Fruit fly (Drosophila melanogaster): ENCODE data around the gene CG32320.

CG32320 gene

DNA sequence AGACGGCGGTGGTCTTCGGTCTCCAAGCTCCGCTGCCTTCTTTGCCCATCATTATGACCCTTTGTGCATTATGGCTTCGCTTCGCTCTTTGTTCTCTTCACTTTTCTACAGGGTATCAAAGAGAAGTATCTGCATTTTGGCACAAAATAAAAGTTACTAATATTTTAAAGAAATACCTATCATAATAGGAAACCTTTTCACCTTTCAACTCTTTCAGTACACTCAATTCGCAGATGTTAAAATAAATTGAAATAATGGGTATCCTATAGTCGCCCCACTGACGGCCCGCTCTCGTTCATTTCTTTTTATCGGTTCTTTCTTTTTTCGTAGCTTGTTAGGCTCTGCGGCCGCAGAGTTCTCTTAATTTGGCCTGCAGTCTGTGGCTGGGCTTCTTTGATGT is 44.5 kb downstream of the CG32320 start (continued):
- peak; percentile 69 for TF ChIP-seq Gug (GFP tag; IDR thresholded peaks at IDR 0.05)
- TF ChIP-seq Met (GFP tag; optimal IDR thresholded peaks at IDR 0.05) = peak; percentile 98
- TF ChIP-seq Lpt (GFP tag; optimal IDR thresholded peaks at IDR 0.05) = peak; percentile 41
- peak; percentile 89 for TF ChIP-seq pdm3 (GFP tag; optimal IDR thresholded peaks at IDR 0.05)
- peak; percentile 71 for TF ChIP-seq Ets96B (tag; optimal IDR thresholded peaks at IDR 0.05)
- TF ChIP-seq CG11294 (GFP tag; IDR thresholded peaks at IDR 0.05) = no peak
- peak; percentile 98 for TF ChIP-seq Sox102F (GFP tag; optimal IDR thresholded peaks at IDR 0.05)
- peak; percentile 98 for TF ChIP-seq vri (GFP tag; optimal IDR thresholded peaks at IDR 0.05)
- no peak for TF ChIP-seq dac (GFP tag; optimal IDR thresholded peaks at IDR 0.05)
- TF ChIP-seq CG6854 (GFP tag; optimal IDR thresholded peaks at IDR 0.05) = peak; percentile 93
- TF ChIP-seq CG32006 (GFP tag; optimal IDR thresholded peaks at IDR 0.05) = peak; percentile 58
- TF ChIP-seq Hr4 (GFP tag; optimal IDR thresholded peaks at IDR 0.05) = peak; percentile 37
- peak; percentile 93 for TF ChIP-seq CG6163 (GFP tag; IDR thresholded peaks at IDR 0.05)
- TF ChIP-seq Hr39 (GFP tag; optimal IDR thresholded peaks at IDR 0.05) = peak; percentile 98
- TF ChIP-seq CG15336 (GFP tag; IDR thresholded peaks at IDR 0.05) = peak; percentile 67
- peak; percentile 98 for TF ChIP-seq Smox (GFP tag; optimal IDR thresholded peaks at IDR 0.05)
- TF ChIP-seq CG6276 (GFP tag; optimal IDR thresholded peaks at IDR 0.05) = no peak
- TF ChIP-seq dsx (GFP tag; optimal IDR thresholded peaks at IDR 0.05; ENCODE audit: poor library complexity, severe bottlenecking) = peak; percentile 76
- peak; percentile 85 for TF ChIP-seq CG3919 (GFP tag; optimal IDR thresholded peaks at IDR 0.05)
- TF ChIP-seq spab (GFP tag; optimal IDR thresholded peaks at IDR 0.05) = peak; percentile 55
- peak; percentile 96 for TF ChIP-seq cyc (GFP tag; optimal IDR thresholded peaks at IDR 0.05)
- peak; percentile 41 for TF ChIP-seq CG1621 (tag; optimal IDR thresholded peaks at IDR 0.05)
- peak; percentile 91 for TF ChIP-seq Eip75B (GFP tag; optimal IDR thresholded peaks at IDR 0.05)
- peak; percentile 74 for TF ChIP-seq CG8319 (GFP tag; optimal IDR thresholded peaks at IDR 0.05)
- peak; percentile 95 for TF ChIP-seq Ets21C (GFP tag; optimal IDR thresholded peaks at IDR 0.05)
- TF ChIP-seq Sox14 (GFP tag; optimal IDR thresholded peaks at IDR 0.05) = peak; percentile 96
- TF ChIP-seq Eip93F (GFP tag; optimal IDR thresholded peaks at IDR 0.05) = peak; percentile 97
- peak; percentile 90 for TF ChIP-seq CG6792 (GFP tag; optimal IDR thresholded peaks at IDR 0.05)
- peak; percentile 23 for TF ChIP-seq fd85E (GFP tag; optimal IDR thresholded peaks at IDR 0.05)
- TF ChIP-seq CG10631 (GFP tag; optimal IDR thresholded peaks at IDR 0.05) = peak; percentile 82
- peak; percentile 67 for TF ChIP-seq CG7368 (GFP tag; optimal IDR thresholded peaks at IDR 0.05)
- peak; percentile 80 for TF ChIP-seq Sox15 (GFP tag; optimal IDR thresholded peaks at IDR 0.05)
- TF ChIP-seq CG4318 (GFP tag; optimal IDR thresholded peaks at IDR 0.05) = peak; percentile 31
- TF ChIP-seq CG8119 (GFP tag; IDR thresholded peaks at IDR 0.05) = peak; percentile 61
- TF ChIP-seq CG16779 (tag; optimal IDR thresholded peaks at IDR 0.05) = no peak
- TF ChIP-seq salr (GFP tag; optimal IDR thresholded peaks at IDR 0.05) = peak; percentile 58 to 66
- peak; percentile 88 for TF ChIP-seq CG8632 (GFP tag; optimal IDR thresholded peaks at IDR 0.05)
- TF ChIP-seq CG31627 (GFP tag; optimal IDR thresholded peaks at IDR 0.05) = peak; percentile 98
- TF ChIP-seq acj6 (GFP tag; optimal IDR thresholded peaks at IDR 0.05) = peak; percentile 87
- TF ChIP-seq OdsH (GFP tag; optimal IDR thresholded peaks at IDR 0.05) = peak; percentile 85
- TF ChIP-seq eg (GFP tag; IDR thresholded peaks at IDR 0.05) = peak; percentile 53; the same call in 2 of the 3 replicates

dm6 chr3L:1447803-1448517 is 49.6 kb downstream of the CG32320 start:
- no peak for TF ChIP-seq net (GFP tag; optimal IDR thresholded peaks at IDR 0.05)
- TF ChIP-seq CG6792 (GFP tag; optimal IDR thresholded peaks at IDR 0.05) = no peak
- TF ChIP-seq CG31627 (GFP tag; optimal IDR thresholded peaks at IDR 0.05) = no peak
- TF ChIP-seq CG4318 (GFP tag; optimal IDR thresholded peaks at IDR 0.05) = no peak
- TF ChIP-seq dsx (GFP tag; optimal IDR thresholded peaks at IDR 0.05; ENCODE audit: poor library complexity, severe bottlenecking) = no peak
- no peak for TF ChIP-seq CG1621 (tag; optimal IDR thresholded peaks at IDR 0.05)
- TF ChIP-seq Eip93F (GFP tag; optimal IDR thresholded peaks at IDR 0.05) = no peak
- no peak for TF ChIP-seq CG7368 (GFP tag; optimal IDR thresholded peaks at IDR 0.05)
- no peak for TF ChIP-seq dac (GFP tag; optimal IDR thresholded peaks at IDR 0.05)

All from whole organism, prepupa.